Worm (Caenorhabditis elegans) whole organism, L1 larva: ENCODE results near the gene K07E8.7.

Experiments
- aly-2 ChIP-seq: fragments of 150-350 bp; optimal IDR thresholded peaks from 2 replicates; lab custom pipeline; 2014; ENCODE audit warnings: missing biosample characterization, missing genetic modification characterization
- ceh-8 ChIP-seq: fragments of 200-800 bp; sonication (Bioruptor generic); optimal IDR thresholded peaks from 2 replicates; lab custom pipeline; 2018; ENCODE audit warnings: mild to moderate bottlenecking, missing genetic modification characterization, moderate library complexity, missing compliant biosample characterization
- elt-2 ChIP-seq: sonication (generic microtip); optimal IDR thresholded peaks from 2 replicates; lab custom pipeline; 2016; ENCODE audit warnings: missing genetic modification characterization, mild to moderate bottlenecking, inconsistent platforms, missing compliant biosample characterization, missing genetic modification reagents
- ets-5 ChIP-seq: fragments of 200-800 bp; sonication (Bioruptor generic); IDR thresholded peaks from 2 replicates; pipeline ENCODE4 v1.3.6; 2022; ENCODE audit warnings: missing genetic modification characterization, missing compliant biosample characterization
- fos-1 ChIP-seq: fragments of 150-350 bp; optimal IDR thresholded peaks from 2 replicates; lab custom pipeline; 2014; ENCODE audit warnings: missing biosample characterization, missing genetic modification characterization
- irx-1 ChIP-seq: sonication (generic microtip); optimal IDR thresholded peaks from 2 replicates; lab custom pipeline; 2016; ENCODE audit warnings: missing genetic modification characterization, missing compliant biosample characterization
- nhr-19 ChIP-seq: fragments of 200-800 bp; sonication (Bioruptor generic); conservative IDR thresholded peaks from 2 replicates; pipeline ENCODE4 v1.3.6; 2022; ENCODE audit warnings: missing genetic modification characterization, missing compliant biosample characterization
- nhr-28 ChIP-seq: fragments of 150-350 bp; optimal IDR thresholded peaks from 2 replicates; lab custom pipeline; 2014; ENCODE audit warnings: missing biosample characterization, missing genetic modification characterization
- nhr-77 ChIP-seq: fragments of 150-350 bp; optimal IDR thresholded peaks from 2 replicates; lab custom pipeline; 2014; ENCODE audit warnings: missing biosample characterization, missing genetic modification characterization
- pax-3 ChIP-seq: fragments of 200-800 bp; sonication (Bioruptor generic); optimal IDR thresholded peaks from 2 replicates; lab custom pipeline; 2018; ENCODE audit warnings: mild to moderate bottlenecking, missing genetic modification characterization, moderate library complexity, missing compliant biosample characterization
- ztf-11 ChIP-seq, 2 experiments: sonication (generic microtip); optimal IDR thresholded peaks; 2 replicates each; lab custom pipeline; 2016 to 2017; ENCODE audit warnings: missing genetic modification characterization in 2 of 2, missing biosample characterization in 1 of 2, missing compliant biosample characterization in 1 of 2

ce11 chrII:622478-622877 is 27.7 kb downstream of the K07E8.7 start:
- TF ChIP-seq ceh-8 (GFP tag; lab: Kevin White, UChicago) = no peak
- TF ChIP-seq fos-1 = no peak
- no peak for TF ChIP-seq ztf-11 (tag; optimal IDR thresholded peaks at IDR 0.05; lab: Kevin White, UChicago)
- no peak for TF ChIP-seq elt-2 (tag; lab: Kevin White, UChicago)
- no peak for TF ChIP-seq pax-3 (tag; lab: Kevin White, UChicago)
- TF ChIP-seq aly-2 = no peak
- TF ChIP-seq nhr-19 (GFP tag; lab: Robert Waterston, UW) = no peak
- no peak for TF ChIP-seq nhr-77 (tag; lab: Kevin White, UChicago)
- no peak for TF ChIP-seq irx-1
- TF ChIP-seq ets-5 (GFP tag; lab: Robert Waterston, UW) = no peak
- TF ChIP-seq nhr-28 (tag; lab: Kevin White, UChicago) = no peak
